Worm (Caenorhabditis elegans) whole organism, L2 larva: ENCODE results near the gene nfm-1.
"Not testable (repeated sequence)": the region's sequence is repeated elsewhere in the genome, so short reads cannot be mapped to it uniquely, and the experiment has no call there.

Source experiments
- C34F6.9 ChIP-seq: fragments of 150-350 bp; optimal IDR thresholded peaks from 2 replicates; lab custom pipeline; 2014; ENCODE audit warnings: missing biosample characterization, missing genetic modification characterization
- F13H6.1 ChIP-seq: sonication (generic microtip); optimal IDR thresholded peaks from 2 replicates; lab custom pipeline; 2016; ENCODE audit warnings: missing genetic modification characterization, missing compliant biosample characterization
- Y55F3AM.14 ChIP-seq: fragments of 200-800 bp; sonication (Bioruptor generic); optimal IDR thresholded peaks from 2 replicates; lab custom pipeline; 2018; ENCODE audit warnings: mild to moderate bottlenecking, missing genetic modification characterization, missing compliant biosample characterization
- ZK546.5 ChIP-seq: sonication (generic microtip); optimal IDR thresholded peaks from 2 replicates; lab custom pipeline; 2017; ENCODE audit warnings: missing biosample characterization, missing genetic modification characterization
- alr-1 ChIP-seq: fragments of 150-350 bp; optimal IDR thresholded peaks from 2 replicates; lab custom pipeline; 2014; ENCODE audit warnings: missing biosample characterization, missing genetic modification characterization
- ama-1 ChIP-seq: fragments of 150-350 bp; optimal IDR thresholded peaks from 2 replicates; lab custom pipeline; 2018; ENCODE audit warnings: inconsistent platforms
- ceh-16 ChIP-seq: fragments of 150-350 bp; optimal IDR thresholded peaks from 2 replicates; lab custom pipeline; 2014; ENCODE audit warnings: missing biosample characterization, missing genetic modification characterization
- crh-2 ChIP-seq: sonication (generic microtip); optimal IDR thresholded peaks from 2 replicates; lab custom pipeline; 2017; ENCODE audit warnings: missing biosample characterization, missing genetic modification characterization
- egl-27 ChIP-seq: sonication (generic microtip); optimal IDR thresholded peaks from 3 replicates; lab custom pipeline; 2017; ENCODE audit warnings: missing biosample characterization, missing genetic modification reagents, missing genetic modification characterization
- elt-3 ChIP-seq: sonication (generic microtip); optimal IDR thresholded peaks from 2 replicates; lab custom pipeline; 2017; ENCODE audit warnings: missing biosample characterization, missing genetic modification characterization
- fos-1 ChIP-seq: fragments of 150-350 bp; optimal IDR thresholded peaks from 2 replicates; lab custom pipeline; 2014; ENCODE audit warnings: missing biosample characterization, missing genetic modification characterization
- gmeb-1 ChIP-seq: fragments of 150-350 bp; optimal IDR thresholded peaks from 2 replicates; lab custom pipeline; 2014; ENCODE audit warnings: missing biosample characterization, missing genetic modification characterization
- lin-11 ChIP-seq: fragments of 150-350 bp; sonication (generic microtip); optimal IDR thresholded peaks from 2 replicates; lab custom pipeline; 2014; ENCODE audit warnings: missing biosample characterization, missing genetic modification characterization, inconsistent platforms, mixed read lengths
- lin-13 ChIP-seq: fragments of 150-350 bp; optimal IDR thresholded peaks from 2 replicates; lab custom pipeline; 2014; ENCODE audit warnings: missing biosample characterization, missing genetic modification reagents, missing genetic modification characterization
- lsy-2 ChIP-seq, 2 experiments: fragments of 150-350 bp in 1 of 2; sonication (generic microtip) in 1 of 2; optimal IDR thresholded peaks; 2 replicates each; lab custom pipeline; 2014 to 2017; ENCODE audit warnings: missing biosample characterization in 2 of 2, missing genetic modification characterization in 2 of 2
- mab-5 ChIP-seq: fragments of 150-350 bp; optimal IDR thresholded peaks from 2 replicates; lab custom pipeline; 2014; ENCODE audit warnings: missing biosample characterization, missing genetic modification characterization
- mbf-1 ChIP-seq: sonication (generic microtip); optimal IDR thresholded peaks from 2 replicates; lab custom pipeline; 2017; ENCODE audit warnings: missing biosample characterization, missing genetic modification characterization
- mdl-1 ChIP-seq, 2 experiments: fragments of 150-350 bp in 1 of 2; sonication (generic microtip) in 1 of 2; optimal IDR thresholded peaks; 2 replicates each; lab custom pipeline; 2017; ENCODE audit warnings: missing biosample characterization in 2 of 2, missing genetic modification characterization in 2 of 2
- nhr-10 ChIP-seq: sonication (generic microtip); optimal IDR thresholded peaks from 2 replicates; lab custom pipeline; 2017; ENCODE audit warnings: missing biosample characterization, missing genetic modification characterization
- nhr-129 ChIP-seq: fragments of 150-350 bp; optimal IDR thresholded peaks from 2 replicates; lab custom pipeline; 2014; ENCODE audit warnings: missing biosample characterization, missing genetic modification characterization
- nhr-23 ChIP-seq: fragments of 150-350 bp; optimal IDR thresholded peaks from 2 replicates; lab custom pipeline; 2014; ENCODE audit warnings: missing biosample characterization, missing genetic modification reagents, missing genetic modification characterization
- nhr-6 ChIP-seq: fragments of 150-350 bp; optimal IDR thresholded peaks from 2 replicates; lab custom pipeline; 2014; ENCODE audit warnings: missing biosample characterization, missing genetic modification characterization
- sem-4 ChIP-seq: fragments of 150-350 bp; optimal IDR thresholded peaks from 2 replicates; lab custom pipeline; 2014; ENCODE audit warnings: missing biosample characterization, missing genetic modification reagents, missing genetic modification characterization
- skn-1 ChIP-seq: sonication (generic microtip); optimal IDR thresholded peaks from 2 replicates; lab custom pipeline; 2017; ENCODE audit warnings: missing biosample characterization, missing genetic modification characterization
- sma-9 ChIP-seq, 2 experiments: fragments of 150-350 bp in 1 of 2; sonication (generic microtip) in 1 of 2; optimal IDR thresholded peaks; 2 replicates each; lab custom pipeline; 2014 to 2016; ENCODE audit warnings: missing genetic modification characterization in 2 of 2, mild to moderate bottlenecking in 1 of 2, missing biosample characterization in 1 of 2, missing compliant biosample characterization in 1 of 2, missing genetic modification reagents in 1 of 2, moderate library complexity in 1 of 2
- snpc-4 ChIP-seq: fragments of 150-350 bp; optimal IDR thresholded peaks from 2 replicates; lab custom pipeline; 2014; ENCODE audit warnings: missing biosample characterization, missing genetic modification characterization
- unc-55 ChIP-seq: fragments of 150-350 bp; sonication (generic microtip); optimal IDR thresholded peaks from 3 replicates; lab custom pipeline; 2014; ENCODE audit warnings: missing biosample characterization, missing genetic modification reagents, missing genetic modification characterization
- zag-1 ChIP-seq: fragments of 150-350 bp; optimal IDR thresholded peaks from 2 replicates; lab custom pipeline; 2014; ENCODE audit warnings: missing biosample characterization, missing genetic modification characterization
- ztf-1 ChIP-seq: fragments of 200-800 bp; sonication (Bioruptor generic); conservative IDR thresholded peaks from 2 replicates; pipeline ENCODE4 v1.3.6; 2022; ENCODE audit warnings: missing genetic modification characterization, missing compliant biosample characterization
- ztf-4 ChIP-seq: fragments of 150-350 bp; optimal IDR thresholded peaks from 2 replicates; lab custom pipeline; 2014; ENCODE audit warnings: missing biosample characterization, missing genetic modification characterization

nfm-1 gene

DNA sequence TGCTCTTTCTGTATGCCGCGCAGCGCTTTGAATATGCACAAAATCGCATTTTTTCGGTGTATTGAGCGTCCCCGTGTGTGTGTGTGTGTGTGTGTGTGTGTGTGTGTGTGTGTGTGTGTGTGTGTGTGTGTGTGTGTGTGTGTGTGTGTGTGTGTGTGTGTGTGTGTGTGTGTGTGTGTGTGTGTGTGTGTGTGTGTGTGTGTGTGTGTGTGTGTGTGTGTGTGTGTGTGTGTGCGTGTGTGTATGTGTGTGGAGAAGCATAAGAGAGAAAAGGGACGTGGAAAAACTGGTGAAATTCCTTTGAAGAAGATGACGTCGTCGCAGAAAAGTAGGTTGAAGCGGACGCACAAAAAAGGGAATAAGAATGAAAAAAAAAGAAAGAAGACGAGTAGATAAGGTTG is 25.9 kb upstream of the nfm-1 start:
- TF ChIP-seq Y55F3AM.14 (GFP tag; lab: Kevin White, UChicago) (peak; percentile 91), sma-9 (GFP tag; optimal IDR thresholded peaks at IDR 0.05; lab: Kevin White, UChicago) (peak; percentile 14), unc-55 (GFP tag; lab: Kevin White, UChicago) (peak; percentile 19), nhr-129 (tag; lab: Kevin White, UChicago) (peak; percentile 11), crh-2 (tag; lab: Kevin White, UChicago) (peak; percentile 16), mdl-1 (tag; optimal IDR thresholded peaks at IDR 0.05; lab: Kevin White, UChicago) (peak in 1 of 2 experiments; percentile 0), F13H6.1 (tag; lab: Kevin White, UChicago) (peak; percentile 82), lsy-2 (tag; optimal IDR thresholded peaks at IDR 0.05; lab: Kevin White, UChicago) (peak in 1 of 2 experiments; percentile 7), lin-13 (peak; percentile 35)
- not testable (repeated sequence) for TF ChIP-seq sma-9 (tag; optimal IDR thresholded peaks at IDR 0.05; lab: Kevin White, UChicago)

- TF ChIP-seq unc-55 (GFP tag; lab: Kevin White, UChicago) (no peak), crh-2 (tag; lab: Kevin White, UChicago) (peak; percentile 16), ceh-16 (tag; lab: Kevin White, UChicago) (no peak), nhr-129 (tag; lab: Kevin White, UChicago) (peak; percentile 5), fos-1 (tag; lab: Kevin White, UChicago) (peak; percentile 34), gmeb-1 (no peak)
These were observed 25.1 kb upstream of the nfm-1 start for ce11 chrIII:6134111-6134510.

DNA sequence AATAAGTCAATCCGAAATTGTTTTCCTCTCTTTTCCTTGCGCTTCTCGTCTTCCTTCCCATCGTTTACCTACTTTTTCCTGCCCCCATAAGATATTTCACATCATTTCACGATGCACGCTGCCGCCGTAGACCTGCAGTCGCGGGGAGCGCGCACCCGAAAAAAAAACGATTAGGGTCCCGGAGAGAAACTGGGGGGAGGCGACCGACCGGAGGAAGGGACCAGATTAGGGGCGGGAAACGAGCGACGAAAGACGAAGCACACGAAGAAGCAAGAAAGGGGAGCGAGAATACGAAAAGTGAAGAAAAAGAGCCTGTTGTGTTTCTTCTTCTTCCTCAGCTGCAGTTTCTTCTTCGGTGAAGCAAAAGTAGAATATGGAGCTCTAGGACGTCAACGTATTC is 24.0 kb upstream of the nfm-1 start:
- peak; percentile 59 for TF ChIP-seq F13H6.1 (tag; lab: Kevin White, UChicago)
- peak; percentile 4 for TF ChIP-seq egl-27 (tag; lab: Kevin White, UChicago)
- peak; percentile 2 for TF ChIP-seq unc-55 (GFP tag; lab: Kevin White, UChicago)
- TF ChIP-seq snpc-4 (tag; lab: Kevin White, UChicago), result peak; percentile 45
- TF ChIP-seq nhr-129 (tag; lab: Kevin White, UChicago), result no peak
- TF ChIP-seq lin-13, result no peak
- TF ChIP-seq C34F6.9 (tag; lab: Kevin White, UChicago), result peak; percentile 10
- peak; percentile 19 for TF ChIP-seq Y55F3AM.14 (GFP tag; lab: Kevin White, UChicago)
- no peak for TF ChIP-seq ama-1 (lab: Kevin White, UChicago)
- peak; percentile 27 for TF ChIP-seq sem-4 (tag; lab: Kevin White, UChicago)
- TF ChIP-seq sma-9 (GFP tag; optimal IDR thresholded peaks at IDR 0.05; lab: Kevin White, UChicago), result no peak
- TF ChIP-seq sma-9 (tag; optimal IDR thresholded peaks at IDR 0.05; lab: Kevin White, UChicago), result no peak
- TF ChIP-seq nhr-23 (tag; lab: Kevin White, UChicago), result no peak
- TF ChIP-seq ZK546.5 (tag; lab: Kevin White, UChicago), result no peak
- TF ChIP-seq alr-1 (tag; lab: Kevin White, UChicago), result no peak
- TF ChIP-seq mbf-1 (tag; lab: Kevin White, UChicago), result no peak

ce11 chrIII:6136178-6136577 is 23.1 kb upstream of the nfm-1 start, which contains the start of gene mvk-1:
Gene mvk-1, minus strand, starts transcription at chrIII:6136278.
- TF ChIP-seq ama-1 (lab: Kevin White, UChicago), result no peak
- TF ChIP-seq lsy-2 (tag; optimal IDR thresholded peaks at IDR 0.05; lab: Kevin White, UChicago), result peak in 1 of 2 experiments; percentile 9
- TF ChIP-seq, all 48 proteins: peak for 1

DNA sequence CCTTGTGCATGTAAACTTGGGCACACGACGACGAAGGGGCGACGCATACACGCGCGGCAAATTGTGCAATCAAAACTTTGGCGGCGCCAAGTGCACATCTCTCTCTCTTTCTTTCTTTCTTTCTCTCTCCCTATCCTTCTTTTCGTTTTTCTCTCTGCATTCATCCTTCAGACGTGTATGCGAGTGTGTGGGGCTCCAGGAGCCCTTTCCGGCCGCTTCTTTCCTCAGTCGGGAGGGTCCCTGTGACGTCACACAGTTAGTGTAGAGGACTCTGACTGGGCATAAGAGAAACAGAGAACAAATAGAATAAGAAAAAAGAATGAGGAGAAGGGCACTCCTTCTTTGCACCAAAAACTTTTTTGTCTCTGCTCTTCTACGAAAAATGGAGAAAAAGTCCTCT is 21.8 kb upstream of the nfm-1 start:
- peak; percentile 62 for TF ChIP-seq ztf-4
- TF ChIP-seq snpc-4 (tag; lab: Kevin White, UChicago), result no peak
- TF ChIP-seq ZK546.5 (tag; lab: Kevin White, UChicago), result peak; percentile 20
- peak; percentile 81 for TF ChIP-seq crh-2 (tag; lab: Kevin White, UChicago)
- TF ChIP-seq nhr-10 (tag; lab: Kevin White, UChicago), result no peak
- no peak for TF ChIP-seq ztf-1 (GFP tag; lab: Robert Waterston, UW)
- peak; percentile 49 for TF ChIP-seq nhr-6 (tag; lab: Kevin White, UChicago)
- TF ChIP-seq Y55F3AM.14 (GFP tag; lab: Kevin White, UChicago), result peak; percentile 84
- TF ChIP-seq sem-4 (tag; lab: Kevin White, UChicago), result peak; percentile 87
- TF ChIP-seq lin-13, result peak; percentile 73
- peak; percentile 53 for TF ChIP-seq egl-27 (tag; lab: Kevin White, UChicago)
- peak; percentile 93 for TF ChIP-seq F13H6.1 (tag; lab: Kevin White, UChicago)
- no peak for TF ChIP-seq skn-1 (tag; lab: Kevin White, UChicago)
- TF ChIP-seq unc-55 (GFP tag; lab: Kevin White, UChicago), result peak; percentile 76
- peak; percentile 16 for TF ChIP-seq lin-11 (tag; lab: Kevin White, UChicago)
- no peak for TF ChIP-seq gmeb-1
- peak; percentile 46 to 51 for TF ChIP-seq mdl-1 (tag; optimal IDR thresholded peaks at IDR 0.05; lab: Kevin White, UChicago)
- peak; percentile 77 for TF ChIP-seq C34F6.9 (tag; lab: Kevin White, UChicago)
- TF ChIP-seq lsy-2 (tag; optimal IDR thresholded peaks at IDR 0.05; lab: Kevin White, UChicago), result peak; percentile 31 to 79
- peak; percentile 54 for TF ChIP-seq mab-5 (tag; lab: Kevin White, UChicago)
- peak; percentile 92 for TF ChIP-seq sma-9 (GFP tag; optimal IDR thresholded peaks at IDR 0.05; lab: Kevin White, UChicago)
- no peak for TF ChIP-seq sma-9 (tag; optimal IDR thresholded peaks at IDR 0.05; lab: Kevin White, UChicago)
- peak; percentile 93 for TF ChIP-seq zag-1 (tag; lab: Kevin White, UChicago)
- peak; percentile 71 for TF ChIP-seq nhr-129 (tag; lab: Kevin White, UChicago)
- TF ChIP-seq elt-3 (tag; lab: Kevin White, UChicago), result no peak
